Fruit fly (Drosophila melanogaster) whole organism, embryonic: ENCODE results near the gene Ubi-p63E.

ENCODE experiments used
- B-H2 ChIP-seq: fragments of 200-800 bp; sonication (Bioruptor generic); optimal IDR thresholded peaks from 2 replicates; lab custom pipeline; 2018; ENCODE audit warnings: missing biosample characterization, mild to moderate bottlenecking, missing genetic modification characterization
- CG11723 ChIP-seq: fragments of 200-800 bp; sonication (Bioruptor generic); optimal IDR thresholded peaks from 2 replicates; lab custom pipeline; 2017; ENCODE audit warnings: missing biosample characterization, mild to moderate bottlenecking, missing genetic modification characterization
- CG12155 ChIP-seq: fragments of 200-800 bp; sonication (Bioruptor generic); optimal IDR thresholded peaks from 3 replicates; lab custom pipeline; 2016; ENCODE audit warnings: missing biosample characterization, missing genetic modification characterization
- CG12391 ChIP-seq: fragments of 200-800 bp; sonication (Bioruptor generic); optimal IDR thresholded peaks from 3 replicates; lab custom pipeline; 2018; ENCODE audit warnings: missing biosample characterization, mild to moderate bottlenecking, missing genetic modification characterization, moderate library complexity
- CG13296 ChIP-seq: fragments of 200-800 bp; sonication (Bioruptor generic); optimal IDR thresholded peaks from 3 replicates; lab custom pipeline; 2018; ENCODE audit warnings: missing biosample characterization, mild to moderate bottlenecking, missing genetic modification characterization
- CG16815 ChIP-seq: fragments of 200-800 bp; sonication (Bioruptor generic); optimal IDR thresholded peaks from 3 replicates; lab custom pipeline; 2017; ENCODE audit warnings: missing biosample characterization, mild to moderate bottlenecking, missing genetic modification characterization
- CG17328 ChIP-seq: fragments of 200-800 bp; sonication (Bioruptor generic); IDR thresholded peaks from 2 replicates; pipeline ENCODE4 v1.3.6; 2022; ENCODE audit warnings: missing biosample characterization, missing genetic modification characterization
- CG18011 ChIP-seq: fragments of 200-800 bp; sonication (Bioruptor generic); optimal IDR thresholded peaks from 2 replicates; lab custom pipeline; 2017; ENCODE audit warnings: missing biosample characterization, missing genetic modification characterization, mild to moderate bottlenecking, moderate library complexity, missing genotype
- CG1832 ChIP-seq: fragments of 200-800 bp; sonication (Bioruptor generic); optimal IDR thresholded peaks from 2 replicates; lab custom pipeline; 2017; ENCODE audit warnings: missing biosample characterization, mild to moderate bottlenecking, missing genetic modification characterization, inconsistent platforms
- CG31224 ChIP-seq: fragments of 200-800 bp; sonication (Bioruptor generic); IDR thresholded peaks from 2 replicates; pipeline ENCODE4 v1.3.6; 2022; ENCODE audit warnings: missing biosample characterization, missing genetic modification characterization
- CG3838 ChIP-seq: fragments of 200-800 bp; sonication (Bioruptor generic); optimal IDR thresholded peaks from 3 replicates; lab custom pipeline; 2016; ENCODE audit warnings: missing biosample characterization, missing genetic modification characterization
- CG43689 ChIP-seq: fragments of 200-800 bp; sonication (Bioruptor generic); IDR thresholded peaks from 2 replicates; pipeline ENCODE4 v1.3.6; 2022; ENCODE audit warnings: missing biosample characterization, missing genetic modification characterization
- CG6765 ChIP-seq: fragments of 200-800 bp; sonication (Bioruptor generic); optimal IDR thresholded peaks from 3 replicates; lab custom pipeline; 2017; ENCODE audit warnings: missing biosample characterization, mild to moderate bottlenecking, missing genetic modification characterization
- CG7786 ChIP-seq: fragments of 200-800 bp; sonication (Bioruptor generic); optimal IDR thresholded peaks from 2 replicates; lab custom pipeline; 2016; ENCODE audit warnings: missing biosample characterization, missing genetic modification characterization
- CG8281 ChIP-seq: fragments of 200-800 bp; sonication (Bioruptor generic); optimal IDR thresholded peaks from 2 replicates; lab custom pipeline; 2018; ENCODE audit warnings: missing biosample characterization, mild to moderate bottlenecking, missing genetic modification characterization, moderate library complexity
- CG8478 ChIP-seq: fragments of >200 bp; optimal IDR thresholded peaks from 2 replicates; lab custom pipeline; 2018
- E2f2 ChIP-seq: fragments of 200-800 bp; sonication (Bioruptor generic); IDR thresholded peaks from 2 replicates; pipeline ENCODE4 v1.3.6; 2022; ENCODE audit warnings: missing biosample characterization, missing genetic modification characterization
- Eip74EF ChIP-seq, 2 experiments: fragments of 200-800 bp in 1 of 2; fragments of >200 bp in 1 of 2; sonication (Bioruptor generic) in 1 of 2; optimal IDR thresholded peaks; 2 replicates each; lab custom pipeline; 2017 to 2019; ENCODE audit warnings: missing biosample characterization in 2 of 2, missing genetic modification characterization in 2 of 2, mild to moderate bottlenecking in 1 of 2, moderate library complexity in 1 of 2
- Fer1 ChIP-seq: fragments of 200-800 bp; sonication (Bioruptor generic); optimal IDR thresholded peaks from 2 replicates; lab custom pipeline; 2017; ENCODE audit warnings: missing biosample characterization, mild to moderate bottlenecking, missing genetic modification characterization
- HLH4C ChIP-seq: fragments of 200-800 bp; sonication (Bioruptor generic); IDR thresholded peaks from 3 replicates; pipeline ENCODE4 v1.3.6; 2022; ENCODE audit warnings: missing biosample characterization, missing genetic modification characterization; ENCODE audit not compliant: partially characterized antibody
- Hr51 ChIP-seq, 2 experiments: fragments of 200-800 bp; sonication (Bioruptor generic); optimal IDR thresholded peaks; 2 replicates in 1 of 2; 3 replicates in 1 of 2; lab custom pipeline; 2016 to 2018; ENCODE audit warnings: missing biosample characterization in 2 of 2, missing genetic modification characterization in 2 of 2, mild to moderate bottlenecking in 1 of 2, moderate library complexity in 1 of 2
- Mad ChIP-seq: fragments of 200-800 bp; sonication (Bioruptor generic); optimal IDR thresholded peaks from 2 replicates; lab custom pipeline; 2016; ENCODE audit warnings: missing biosample characterization, missing genetic modification characterization
- NC2α ChIP-seq: fragments of 200-800 bp; sonication (Bioruptor generic); optimal IDR thresholded peaks from 2 replicates; lab custom pipeline; 2016; ENCODE audit warnings: missing biosample characterization, missing genetic modification characterization
- Sox100B ChIP-seq: fragments of 200-800 bp; sonication (Bioruptor generic); optimal IDR thresholded peaks from 3 replicates; lab custom pipeline; 2018; ENCODE audit warnings: missing biosample characterization, mild to moderate bottlenecking, missing genetic modification characterization
- Sry-δ ChIP-seq: fragments of 200-800 bp; sonication (Bioruptor generic); optimal IDR thresholded peaks from 2 replicates; lab custom pipeline; 2016; ENCODE audit warnings: missing biosample characterization, missing genetic modification characterization
- Stat92E ChIP-seq, 3 experiments: fragments of >200 bp in 2 of 3; fragments of 200-800 bp in 1 of 3; sonication (Bioruptor generic) in 1 of 3; optimal IDR thresholded peaks; 2 replicates each; lab custom pipeline; 2017 to 2019; ENCODE audit warnings: missing biosample characterization in 3 of 3, missing genetic modification characterization in 3 of 3, mild to moderate bottlenecking in 1 of 3, moderate library complexity in 1 of 3
- Tbp ChIP-seq: fragments of >200 bp; optimal IDR thresholded peaks from 2 replicates; lab custom pipeline; 2018; ENCODE audit warnings: missing biosample characterization, missing genetic modification characterization
- bcd ChIP-seq: fragments of 200-800 bp; sonication (Bioruptor generic); optimal IDR thresholded peaks from 2 replicates; lab custom pipeline; 2017; ENCODE audit warnings: missing biosample characterization, mild to moderate bottlenecking, missing genetic modification characterization
- bsh ChIP-seq, 2 experiments: fragments of 200-800 bp; sonication (Bioruptor generic); optimal IDR thresholded peaks; 2 replicates each; lab custom pipeline; 2017 to 2018; ENCODE audit warnings: mild to moderate bottlenecking in 2 of 2, missing biosample characterization in 2 of 2, missing genetic modification characterization in 2 of 2, moderate library complexity in 1 of 2
- caup ChIP-seq: fragments of 200-800 bp; sonication (Bioruptor generic); optimal IDR thresholded peaks from 3 replicates; lab custom pipeline; 2017; ENCODE audit warnings: missing biosample characterization, mild to moderate bottlenecking, missing genetic modification characterization, moderate library complexity; ENCODE audit not compliant: severe bottlenecking
- chm ChIP-seq: fragments of 200-800 bp; sonication (Bioruptor generic); IDR thresholded peaks from 2 replicates; pipeline ENCODE4 v1.3.6; 2022; ENCODE audit warnings: missing biosample characterization, missing genetic modification characterization
- ewg ChIP-seq: fragments of 200-800 bp; sonication (Bioruptor generic); optimal IDR thresholded peaks from 3 replicates; lab custom pipeline; 2017; ENCODE audit warnings: mild to moderate bottlenecking, missing biosample characterization, missing genetic modification reagents, missing genetic modification characterization
- grau ChIP-seq: fragments of 200-800 bp; optimal IDR thresholded peaks from 3 replicates; lab custom pipeline; 2019; ENCODE audit warnings: missing biosample characterization, mild to moderate bottlenecking, missing genetic modification characterization, moderate library complexity
- gsb-n ChIP-seq: fragments of 200-800 bp; sonication (Bioruptor generic); optimal IDR thresholded peaks from 3 replicates; lab custom pipeline; 2018; ENCODE audit warnings: missing biosample characterization, mild to moderate bottlenecking, missing genetic modification characterization
- gt ChIP-seq: fragments of 200-800 bp; sonication (Bioruptor generic); IDR thresholded peaks from 2 replicates; pipeline ENCODE4 v1.3.6; 2022; ENCODE audit warnings: missing biosample characterization, missing genetic modification characterization
- ham ChIP-seq: fragments of 200-800 bp; sonication (Bioruptor generic); IDR thresholded peaks from 2 replicates; pipeline ENCODE4 v1.3.6; 2022; ENCODE audit warnings: missing biosample characterization, missing genetic modification characterization
- jumu ChIP-seq: fragments of 200-800 bp; sonication (Bioruptor generic); optimal IDR thresholded peaks from 3 replicates; lab custom pipeline; 2016; ENCODE audit warnings: missing biosample characterization, missing genetic modification characterization
- kni ChIP-seq: fragments of 200-800 bp; sonication (Bioruptor generic); optimal IDR thresholded peaks from 3 replicates; lab custom pipeline; 2017; ENCODE audit warnings: mild to moderate bottlenecking, missing biosample characterization, missing genetic modification reagents, missing genetic modification characterization
- lab ChIP-seq: fragments of 200-800 bp; sonication (Bioruptor generic); optimal IDR thresholded peaks from 3 replicates; lab custom pipeline; 2017; ENCODE audit warnings: missing biosample characterization, missing genetic modification characterization, mild to moderate bottlenecking, moderate library complexity, missing genetic modification reagents
- lov ChIP-seq, 2 experiments: fragments of 200-800 bp in 1 of 2; fragments of >200 bp in 1 of 2; sonication (Bioruptor generic) in 1 of 2; IDR thresholded peaks in 1 of 2; optimal IDR thresholded peaks in 1 of 2; 2 replicates in 1 of 2; 3 replicates in 1 of 2; pipeline versions ENCODE4 v1.3.6 to Lab custom; 2017 to 2022; ENCODE audit warnings: missing biosample characterization in 1 of 2, missing genetic modification characterization in 1 of 2
- pzg ChIP-seq: fragments of 200-800 bp; sonication (Bioruptor generic); optimal IDR thresholded peaks from 3 replicates; lab custom pipeline; 2018; ENCODE audit warnings: missing biosample characterization, mild to moderate bottlenecking, missing genetic modification characterization, moderate library complexity
- sc ChIP-seq, 3 experiments: fragments of >200 bp in 2 of 3; fragments of 200-800 bp in 1 of 3; sonication (Bioruptor generic) in 1 of 3; optimal IDR thresholded peaks; 2 replicates in 2 of 3; 3 replicates in 1 of 3; lab custom pipeline; 2017; ENCODE audit warnings: mild to moderate bottlenecking in 1 of 3, missing biosample characterization in 1 of 3, missing genetic modification characterization in 1 of 3, missing genetic modification reagents in 1 of 3
- seq ChIP-seq: fragments of 200-800 bp; sonication (Bioruptor generic); IDR thresholded peaks from 2 replicates; pipeline ENCODE4 v1.3.6; 2022; ENCODE audit warnings: missing biosample characterization, missing genetic modification characterization
- sim ChIP-seq: fragments of 200-800 bp; sonication (Bioruptor generic); IDR thresholded peaks from 2 replicates; pipeline ENCODE4 v1.3.6; 2022; ENCODE audit warnings: missing biosample characterization, missing genetic modification characterization
- tgo ChIP-seq: fragments of 200-800 bp; sonication (Bioruptor generic); IDR thresholded peaks from 3 replicates; pipeline ENCODE4 v1.3.6; 2022; ENCODE audit warnings: missing biosample characterization, missing genetic modification characterization
- tll ChIP-seq, 2 experiments: fragments of 200-800 bp in 1 of 2; fragments of >200 bp in 1 of 2; sonication (Bioruptor generic) in 1 of 2; optimal IDR thresholded peaks; 2 replicates each; lab custom pipeline; 2017 to 2019; ENCODE audit warnings: missing biosample characterization in 2 of 2, missing genetic modification characterization in 2 of 2, mild to moderate bottlenecking in 1 of 2, moderate library complexity in 1 of 2
- unc-4 ChIP-seq: fragments of 200-800 bp; sonication (Bioruptor generic); IDR thresholded peaks from 2 replicates; pipeline ENCODE4 v1.3.6; 2022; ENCODE audit warnings: missing biosample characterization, missing genetic modification characterization; ENCODE audit not compliant: partially characterized antibody
- wek ChIP-seq: fragments of 200-800 bp; sonication (Bioruptor generic); optimal IDR thresholded peaks from 3 replicates; lab custom pipeline; 2018; ENCODE audit warnings: missing biosample characterization, mild to moderate bottlenecking, missing genetic modification characterization, moderate library complexity
- zen ChIP-seq: fragments of 200-800 bp; sonication (Bioruptor generic); optimal IDR thresholded peaks from 3 replicates; lab custom pipeline; 2018; ENCODE audit warnings: missing biosample characterization, mild to moderate bottlenecking, missing genetic modification characterization, moderate library complexity

Ubi-p63E gene

dm6 chr3L:3896553-3897034 is 6.4 kb downstream of the Ubi-p63E start, which contains the start of the genes Gr63a and Lamtor4 (continued):
- TF ChIP-seq CG18011 (GFP tag; lab: Kevin White, UChicago) (peak; percentile 4), unc-4 (GFP tag; lab: Robert Waterston, UW) (no peak), ewg (GFP tag; lab: Kevin White, UChicago) (no peak), lab (GFP tag; lab: Kevin White, UChicago) (peak; percentile 17), kni (peak; percentile 16), Sry-δ (GFP tag; lab: Kevin White, UChicago) (peak; percentile 31), sim (GFP tag; lab: Robert Waterston, UW) (no peak), CG11723 (no peak), seq (GFP tag; lab: Robert Waterston, UW) (no peak), tgo (GFP tag; lab: Robert Waterston, UW) (no peak), CG1832 (GFP tag; lab: Kevin White, UChicago) (no peak), chm (GFP tag; lab: Robert Waterston, UW) (no peak), CG8478 (lab: Kevin White, UChicago) (no peak), gt (no peak), NC2α (no peak), CG43689 (GFP tag; lab: Robert Waterston, UW) (no peak), caup (no peak), Eip74EF (GFP tag; optimal IDR thresholded peaks at IDR 0.05; lab: Kevin White, UChicago) (no peak), CG3838 (GFP tag; lab: Kevin White, UChicago) (no peak), CG6765 (GFP tag; lab: Kevin White, UChicago) (no peak), ham (GFP tag; lab: Robert Waterston, UW) (no peak), zen (tag; lab: Kevin White, UChicago) (peak; percentile 7), CG31224 (GFP tag; lab: Robert Waterston, UW) (no peak), pzg (GFP tag; lab: Kevin White, UChicago) (peak; percentile 88), CG16815 (no peak), HLH4C (no peak), grau (tag; lab: Kevin White, UChicago) (peak; percentile 16), Mad (no peak), E2f2 (GFP tag; lab: Robert Waterston, UW) (peak; percentile 97), bsh (GFP tag; optimal IDR thresholded peaks at IDR 0.05; lab: Kevin White, UChicago) (no peak), CG17328 (no peak), bcd (GFP tag; lab: Kevin White, UChicago) (no peak), gsb-n (tag; lab: Kevin White, UChicago) (no peak), sc (optimal IDR thresholded peaks at IDR 0.05; lab: Kevin White, UChicago) (no peak), sc (GFP tag; optimal IDR thresholded peaks at IDR 0.05; lab: Kevin White, UChicago) (no peak), Tbp (no peak), wek (GFP tag; lab: Kevin White, UChicago) (no peak), CG12391 (tag; lab: Kevin White, UChicago) (no peak), CG12155 (GFP tag; lab: Kevin White, UChicago) (peak; percentile 5), lov (optimal IDR thresholded peaks at IDR 0.05; lab: Kevin White, UChicago) (no peak), lov (GFP tag; IDR thresholded peaks at IDR 0.05; lab: Robert Waterston, UW) (no peak), Hr51 (GFP tag; optimal IDR thresholded peaks at IDR 0.05; lab: Kevin White, UChicago) (no peak), CG13296 (no peak), B-H2 (GFP tag; lab: Kevin White, UChicago) (peak; percentile 50), Sox100B (GFP tag; lab: Kevin White, UChicago) (no peak), Stat92E (GFP tag; optimal IDR thresholded peaks at IDR 0.05; lab: Kevin White, UChicago) (no peak), Fer1 (GFP tag; lab: Kevin White, UChicago) (peak; percentile 29), tll (GFP tag; optimal IDR thresholded peaks at IDR 0.05; lab: Kevin White, UChicago) (no peak), CG7786 (GFP tag; lab: Kevin White, UChicago) (peak; percentile 28), CG8281 (tag; lab: Kevin White, UChicago) (no peak), jumu (GFP tag; lab: Kevin White, UChicago) (no peak)
